Worm (Caenorhabditis elegans) whole organism, midembryonic: ENCODE results near the gene W05B2.2.

Source experiments
- T22C8.4 ChIP-seq: fragments of 200-800 bp; sonication (Bioruptor generic); IDR thresholded peaks from 2 replicates; pipeline ENCODE4 v1.3.6; 2022; ENCODE audit warnings: missing genetic modification characterization, missing compliant biosample characterization
- flt-1 ChIP-seq: fragments of 200-800 bp; sonication (Bioruptor generic); IDR thresholded peaks from 2 replicates; pipeline ENCODE4 v1.3.6; 2022; ENCODE audit warnings: missing genetic modification characterization, missing compliant biosample characterization
- med-1 ChIP-seq: sonication (generic microtip); optimal IDR thresholded peaks from 2 replicates; lab custom pipeline; 2017; ENCODE audit warnings: missing genetic modification characterization, mild to moderate bottlenecking, missing compliant biosample characterization, antibody characterized with exemption, missing genetic modification reagents; ENCODE audit not compliant: insufficient read depth

ce11 chrIII:10987561-10988184, 20.8 kb upstream of the W05B2.2 start, which contains the start of gene col-94:
- TF ChIP-seq flt-1 (GFP tag; lab: Robert Waterston, UW) (no peak), med-1 (GFP tag; lab: Kevin White, UChicago) (no peak), T22C8.4 (no peak)
